Worm (Caenorhabditis elegans): Measurements from ENCODE around the gene F09C6.3.

- TF ChIP-seq nhr-28 (tag; optimal IDR thresholded peaks at IDR 0.05) (no peak), pqm-1 (tag; optimal IDR thresholded peaks at IDR 0.05) (no peak)
Measured at ce11 chrV:16882260-16882918, 2.4 kb upstream of the F09C6.3 start, which contains the start of the genes F09C6.11 and F09C6.12.

Data from whole organism, L3 larva.